Worm (Caenorhabditis elegans) whole organism, late embryonic: ENCODE data around the gene F49E8.8.

Experiments used
- K09A11.1 ChIP-seq: sonication (generic microtip); optimal IDR thresholded peaks from 2 replicates; lab custom pipeline; 2017; ENCODE audit warnings: antibody characterized with exemption, mild to moderate bottlenecking, missing genetic modification characterization, missing compliant biosample characterization; ENCODE audit not compliant: insufficient read depth
- T23F11.4 ChIP-seq: fragments of 200-800 bp; sonication (Bioruptor generic); optimal IDR thresholded peaks from 2 replicates; lab custom pipeline; 2018; ENCODE audit warnings: mild to moderate bottlenecking, missing genetic modification characterization, missing compliant biosample characterization
- ama-1 ChIP-seq: fragments of 150-350 bp; optimal IDR thresholded peaks from 2 replicates; lab custom pipeline; 2014
- nfya-1 ChIP-seq: sonication (generic microtip); optimal IDR thresholded peaks from 2 replicates; lab custom pipeline; 2017; ENCODE audit warnings: missing genetic modification characterization, mild to moderate bottlenecking, missing compliant biosample characterization, antibody characterized with exemption, moderate library complexity
- pha-4 ChIP-seq: fragments of 150-350 bp; optimal IDR thresholded peaks from 2 replicates; lab custom pipeline; 2018; ENCODE audit warnings: missing biosample characterization, missing genetic modification reagents, missing genetic modification characterization

- TF ChIP-seq T23F11.4 (no peak), pha-4 (tag; lab: Kevin White, UChicago) (no peak), nfya-1 (tag; lab: Kevin White, UChicago) (no peak), ama-1 (lab: Kevin White, UChicago) (no peak), K09A11.1 (no peak)
Observed at ce11 chrIV:7558653-7559052, 2.2 kb downstream of the F49E8.8 start.
